Fruit fly (Drosophila melanogaster): ENCODE results near the gene AstC-R2.

dm6 chr3L:18502425-18502824, at the start of gene AstC-R2:
- TF ChIP-seq CTCF (optimal IDR thresholded peaks at IDR 0.05) (no peak), CG8478 (optimal IDR thresholded peaks at IDR 0.05) (no peak)

Measured in S2 (cell line).